Fruit fly (Drosophila melanogaster): Measurements from ENCODE around the gene Thor.

Thor gene

dm6 chr2L:3457007-3457406 lies 21.2 kb upstream of the Thor start, which contains the start of the genes Cog3 and Sec5:
Cog3 (minus strand) TSS chr2L:3457064.
Sec5 (plus strand) TSS chr2L:3457302.
- TF ChIP-seq toe (GFP tag; optimal IDR thresholded peaks at IDR 0.05) (no peak), bab1 (GFP tag; optimal IDR thresholded peaks at IDR 0.05) (peak; percentile 43), CG33017 (tag; optimal IDR thresholded peaks at IDR 0.05) (peak; percentile 74), cnc (optimal IDR thresholded peaks at IDR 0.05) (no peak), Clk (GFP tag; optimal IDR thresholded peaks at IDR 0.05) (peak; percentile 70), ovo (GFP tag; optimal IDR thresholded peaks at IDR 0.05) (peak; percentile 48), pad (GFP tag; optimal IDR thresholded peaks at IDR 0.05) (peak; percentile 77), CG5204 (GFP tag; optimal IDR thresholded peaks at IDR 0.05) (no peak), CG7101 (tag; optimal IDR thresholded peaks at IDR 0.05) (peak; percentile 84), CG1620 (GFP tag; optimal IDR thresholded peaks at IDR 0.05) (peak; percentile 75), CG12768 (GFP tag; optimal IDR thresholded peaks at IDR 0.05) (peak; percentile 83), cic (GFP tag; optimal IDR thresholded peaks at IDR 0.05) (peak; percentile 15), tj (GFP tag; optimal IDR thresholded peaks at IDR 0.05) (peak; percentile 54), Hr96 (GFP tag; optimal IDR thresholded peaks at IDR 0.05) (no peak), CG7045 (GFP tag; optimal IDR thresholded peaks at IDR 0.05) (peak; percentile 66), Mnt (GFP tag; optimal IDR thresholded peaks at IDR 0.05) (peak; percentile 77), CG14711 (tag; optimal IDR thresholded peaks at IDR 0.05) (peak; percentile 73), kay (GFP tag; ENCODE audit: borderline replicate concordance) (no peak), Crg-1 (GFP tag; optimal IDR thresholded peaks at IDR 0.05) (peak; percentile 85), CG11617 (GFP tag; optimal IDR thresholded peaks at IDR 0.05) (peak; percentile 62)

dm6 chr2L:3461760-3462159 lies 16.5 kb upstream of the Thor start, which contains the start of gene CG3246:
CG3246 (minus strand) TSS chr2L:3461952.
- no peak for TF ChIP-seq Hr96 (GFP tag; optimal IDR thresholded peaks at IDR 0.05)
- TF ChIP-seq Mnt (GFP tag; optimal IDR thresholded peaks at IDR 0.05) = peak; percentile 0
- no peak for TF ChIP-seq pad (GFP tag; optimal IDR thresholded peaks at IDR 0.05)
- TF ChIP-seq CG14711 (tag; optimal IDR thresholded peaks at IDR 0.05) = no peak
- TF ChIP-seq ovo (GFP tag; optimal IDR thresholded peaks at IDR 0.05) = no peak
- TF ChIP-seq kay (GFP tag; ENCODE audit: borderline replicate concordance) = no peak

dm6 chr2L:3465426-3465825 lies 12.8 kb upstream of the Thor start:
- TF ChIP-seq cic (GFP tag; optimal IDR thresholded peaks at IDR 0.05) (no peak), tj (GFP tag; optimal IDR thresholded peaks at IDR 0.05) (no peak), CG12768 (GFP tag; optimal IDR thresholded peaks at IDR 0.05) (no peak), CG7101 (tag; optimal IDR thresholded peaks at IDR 0.05) (no peak), CG11617 (GFP tag; optimal IDR thresholded peaks at IDR 0.05) (no peak)

- no peak for TF ChIP-seq CG14711 (tag; optimal IDR thresholded peaks at IDR 0.05)
- TF ChIP-seq toe (GFP tag; optimal IDR thresholded peaks at IDR 0.05) = no peak
- TF ChIP-seq CG7101 (tag; optimal IDR thresholded peaks at IDR 0.05) = no peak
- no peak for TF ChIP-seq CG1620 (GFP tag; optimal IDR thresholded peaks at IDR 0.05)
- no peak for TF ChIP-seq Hr96 (GFP tag; optimal IDR thresholded peaks at IDR 0.05)
- TF ChIP-seq tj (GFP tag; optimal IDR thresholded peaks at IDR 0.05) = peak; percentile 27
- no peak for TF ChIP-seq cnc (optimal IDR thresholded peaks at IDR 0.05)
- no peak for TF ChIP-seq CG11617 (GFP tag; optimal IDR thresholded peaks at IDR 0.05)
- peak; percentile 32 for TF ChIP-seq Mnt (GFP tag; optimal IDR thresholded peaks at IDR 0.05)
These were observed 12.1 kb upstream of the Thor start, which contains the start of the genes msl-2 and ND-PDSW for dm6 chr2L:3465918-3466727. msl-2 (minus strand) TSS chr2L:3466112. ND-PDSW (plus strand) TSS chr2L:3466157.

- TF ChIP-seq ovo (GFP tag; optimal IDR thresholded peaks at IDR 0.05) (no peak), tj (GFP tag; optimal IDR thresholded peaks at IDR 0.05) (no peak), CG1620 (GFP tag; optimal IDR thresholded peaks at IDR 0.05) (no peak), Mnt (GFP tag; optimal IDR thresholded peaks at IDR 0.05) (no peak), Crg-1 (GFP tag; optimal IDR thresholded peaks at IDR 0.05) (no peak), CG33017 (tag; optimal IDR thresholded peaks at IDR 0.05) (no peak), bab1 (GFP tag; optimal IDR thresholded peaks at IDR 0.05) (no peak), Clk (GFP tag; optimal IDR thresholded peaks at IDR 0.05) (no peak), kay (GFP tag; ENCODE audit: borderline replicate concordance) (no peak), CG14711 (tag; optimal IDR thresholded peaks at IDR 0.05) (no peak), CG7101 (tag; optimal IDR thresholded peaks at IDR 0.05) (no peak), CG5204 (GFP tag; optimal IDR thresholded peaks at IDR 0.05) (no peak), pad (GFP tag; optimal IDR thresholded peaks at IDR 0.05) (no peak), CG7045 (GFP tag; optimal IDR thresholded peaks at IDR 0.05) (no peak), Hr96 (GFP tag; optimal IDR thresholded peaks at IDR 0.05) (no peak), CG12768 (GFP tag; optimal IDR thresholded peaks at IDR 0.05) (no peak)
These were observed 11.4 kb upstream of the Thor start for dm6 chr2L:3466846-3467245.

dm6 chr2L:3469869-3470268 lies 8.4 kb upstream of the Thor start, which contains the start of the genes Pif1 and CG31776:
Pif1 (minus strand) TSS chr2L:3470004.
CG31776 (plus strand) TSS chr2L:3470182.
- peak in 1 of 2 experiments; percentile 12 for TF ChIP-seq cnc (optimal IDR thresholded peaks at IDR 0.05)
- peak; percentile 40 for TF ChIP-seq bab1 (GFP tag; optimal IDR thresholded peaks at IDR 0.05)
- no peak for TF ChIP-seq Clk (GFP tag; optimal IDR thresholded peaks at IDR 0.05)
- TF ChIP-seq Mnt (GFP tag; optimal IDR thresholded peaks at IDR 0.05) = peak; percentile 70
- TF ChIP-seq CG33017 (tag; optimal IDR thresholded peaks at IDR 0.05) = no peak
- TF ChIP-seq pad (GFP tag; optimal IDR thresholded peaks at IDR 0.05) = no peak
